Fruit fly (Drosophila melanogaster) whole organism, prepupa: ENCODE results near the gene Grl36b.

Experiments used
- CG10631 ChIP-seq: fragments of 200-800 bp; sonication (Bioruptor generic); optimal IDR thresholded peaks from 2 replicates; lab custom pipeline; 2016; ENCODE audit warnings: missing biosample characterization, missing genetic modification characterization
- CG6808 ChIP-seq: fragments of 200-800 bp; sonication (Bioruptor generic); optimal IDR thresholded peaks from 3 replicates; lab custom pipeline; 2017; ENCODE audit warnings: missing biosample characterization, missing genetic modification characterization, mild to moderate bottlenecking, moderate library complexity, missing genetic modification reagents
- Eip78C ChIP-seq: fragments of 200-800 bp; sonication (Bioruptor generic); peaks from one replicate; lab custom pipeline; 2016; ENCODE audit warnings: missing biosample characterization, missing genetic modification characterization
- pdm3 ChIP-seq: fragments of 200-800 bp; sonication (Bioruptor generic); optimal IDR thresholded peaks from 3 replicates; lab custom pipeline; 2016; ENCODE audit warnings: missing biosample characterization, missing genetic modification characterization
- svp ChIP-seq: fragments of 200-800 bp; sonication (Bioruptor generic); peaks from one replicate; lab custom pipeline; 2016; ENCODE audit warnings: missing biosample characterization, missing genetic modification characterization

DNA sequence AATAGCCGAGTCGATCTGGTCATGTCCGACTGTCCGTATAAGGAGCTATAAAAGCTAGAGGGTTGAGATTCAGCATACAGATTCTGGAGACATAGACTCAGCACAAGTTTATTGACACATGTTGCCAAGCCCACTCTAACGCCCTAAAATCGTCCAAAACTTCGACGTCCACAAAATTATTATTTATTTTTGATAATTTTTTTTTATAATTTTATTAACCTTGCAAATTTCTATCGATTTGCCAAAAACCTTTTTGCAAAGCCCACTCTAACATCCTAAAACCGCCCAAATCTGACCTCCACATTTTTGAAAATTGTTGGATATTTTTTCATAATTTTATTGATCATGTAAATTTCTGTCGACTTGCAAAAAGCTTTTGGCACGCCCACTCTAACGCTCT, 33.6 kb upstream of the Grl36b start, which contains the start of gene JMJD4:
- TF ChIP-seq svp (GFP tag; lab: Kevin White, UChicago) (no peak), Eip78C (GFP tag; lab: Kevin White, UChicago) (no peak), CG6808 (no peak), CG10631 (no peak), pdm3 (GFP tag; lab: Kevin White, UChicago) (no peak)
